Fruit fly (Drosophila melanogaster) whole organism, embryonic: ENCODE results near the gene Cyp313a1.

ENCODE experiments used
- Atf3 ChIP-seq: fragments of 200-800 bp; sonication (Bioruptor generic); optimal IDR thresholded peaks from 3 replicates; lab custom pipeline; 2016; ENCODE audit warnings: missing biosample characterization, missing genetic modification characterization
- CG10959 ChIP-seq: fragments of 200-800 bp; sonication (Bioruptor generic); IDR thresholded peaks from 2 replicates; pipeline ENCODE4 v1.3.6; 2022; ENCODE audit warnings: missing biosample characterization, missing genetic modification characterization
- CG11247 ChIP-seq: fragments of 200-800 bp; sonication (Bioruptor generic); IDR thresholded peaks from 2 replicates; pipeline ENCODE4 v1.3.6; 2022; ENCODE audit warnings: missing biosample characterization, missing genetic modification characterization
- CG11456 ChIP-seq: fragments of 200-800 bp; sonication (Bioruptor generic); IDR thresholded peaks from 3 replicates; pipeline ENCODE4 v1.3.6; 2022; ENCODE audit warnings: missing biosample characterization, missing genetic modification characterization
- CG12744 ChIP-seq: fragments of 200-800 bp; sonication (Bioruptor generic); optimal IDR thresholded peaks from 2 replicates; lab custom pipeline; 2016; ENCODE audit warnings: missing biosample characterization, missing genetic modification characterization
- CG13296 ChIP-seq: fragments of 200-800 bp; sonication (Bioruptor generic); optimal IDR thresholded peaks from 3 replicates; lab custom pipeline; 2018; ENCODE audit warnings: missing biosample characterization, mild to moderate bottlenecking, missing genetic modification characterization
- CG14014 ChIP-seq: fragments of 200-800 bp; sonication (Bioruptor generic); IDR thresholded peaks from 2 replicates; pipeline ENCODE4 v1.3.6; 2022; ENCODE audit warnings: missing biosample characterization, missing genetic modification characterization
- CG14710 ChIP-seq: fragments of 200-800 bp; sonication (Bioruptor generic); optimal IDR thresholded peaks from 3 replicates; lab custom pipeline; 2019; ENCODE audit warnings: missing biosample characterization, mild to moderate bottlenecking, missing genetic modification characterization, moderate library complexity
- CG16779 ChIP-seq: fragments of 200-800 bp; sonication (Bioruptor generic); IDR thresholded peaks from 2 replicates; pipeline ENCODE4 v1.3.6; 2022; ENCODE audit warnings: missing biosample characterization, missing genetic modification characterization
- CG18599 ChIP-seq: fragments of 200-800 bp; sonication (Bioruptor generic); optimal IDR thresholded peaks from 3 replicates; lab custom pipeline; 2017; ENCODE audit warnings: missing biosample characterization, missing genetic modification characterization, mild to moderate bottlenecking, moderate library complexity, missing genetic modification reagents
- CG3065 ChIP-seq: fragments of 200-800 bp; sonication (Bioruptor generic); optimal IDR thresholded peaks from 2 replicates; lab custom pipeline; 2016; ENCODE audit warnings: missing biosample characterization, missing genetic modification characterization
- CG31224 ChIP-seq: fragments of 200-800 bp; sonication (Bioruptor generic); IDR thresholded peaks from 2 replicates; pipeline ENCODE4 v1.3.6; 2022; ENCODE audit warnings: missing biosample characterization, missing genetic modification characterization
- CG32532 ChIP-seq: fragments of 200-800 bp; sonication (Bioruptor generic); IDR thresholded peaks from 2 replicates; pipeline ENCODE4 v1.3.6; 2022; ENCODE audit warnings: missing biosample characterization, missing genetic modification characterization
- CG3407 ChIP-seq: fragments of 200-800 bp; sonication (Bioruptor generic); optimal IDR thresholded peaks from 2 replicates; lab custom pipeline; 2018; ENCODE audit warnings: missing biosample characterization, mild to moderate bottlenecking, missing genetic modification characterization
- CG3726 ChIP-seq: fragments of 200-800 bp; sonication (Bioruptor generic); IDR thresholded peaks from 3 replicates; pipeline ENCODE4, ENCODE4 v1.3.6; 2022; ENCODE audit warnings: missing biosample characterization, missing genetic modification characterization
- CG6272 ChIP-seq: fragments of 200-800 bp; sonication (Bioruptor generic); IDR thresholded peaks from 2 replicates; pipeline ENCODE4 v1.3.6; 2022; ENCODE audit warnings: missing biosample characterization, missing genetic modification characterization
- CG6683 ChIP-seq: fragments of 200-800 bp; sonication (Bioruptor generic); optimal IDR thresholded peaks from 2 replicates; lab custom pipeline; 2017; ENCODE audit warnings: missing biosample characterization, mild to moderate bottlenecking, missing genetic modification characterization, missing genetic modification reagents
- CG7928 ChIP-seq: fragments of 200-800 bp; sonication (Bioruptor generic); optimal IDR thresholded peaks from 2 replicates; lab custom pipeline; 2017; ENCODE audit warnings: missing biosample characterization, mild to moderate bottlenecking, missing genetic modification characterization
- CG9932 ChIP-seq: fragments of 200-800 bp; sonication (Bioruptor generic); IDR thresholded peaks from 2 replicates; pipeline ENCODE4 v1.3.6; 2022; ENCODE audit warnings: missing biosample characterization, missing genetic modification characterization
- Dbx ChIP-seq: fragments of 200-800 bp; sonication (Bioruptor generic); IDR thresholded peaks from 3 replicates; pipeline ENCODE4 v1.3.6; 2022; ENCODE audit warnings: missing biosample characterization, missing genetic modification characterization
- Dp ChIP-seq: fragments of 200-800 bp; sonication (Bioruptor generic); optimal IDR thresholded peaks from 2 replicates; lab custom pipeline; 2018; ENCODE audit warnings: missing biosample characterization, mild to moderate bottlenecking, missing genetic modification characterization, moderate library complexity
- E2f2 ChIP-seq: fragments of 200-800 bp; sonication (Bioruptor generic); IDR thresholded peaks from 2 replicates; pipeline ENCODE4 v1.3.6; 2022; ENCODE audit warnings: missing biosample characterization, missing genetic modification characterization
- Fer1 ChIP-seq: fragments of 200-800 bp; sonication (Bioruptor generic); optimal IDR thresholded peaks from 2 replicates; lab custom pipeline; 2017; ENCODE audit warnings: missing biosample characterization, mild to moderate bottlenecking, missing genetic modification characterization
- Lpt ChIP-seq: fragments of >200 bp; optimal IDR thresholded peaks from 2 replicates; lab custom pipeline; 2018; ENCODE audit warnings: missing biosample characterization, missing genetic modification characterization
- Mad ChIP-seq: fragments of 200-800 bp; sonication (Bioruptor generic); optimal IDR thresholded peaks from 2 replicates; lab custom pipeline; 2016; ENCODE audit warnings: missing biosample characterization, missing genetic modification characterization
- Max ChIP-seq: fragments of 200-800 bp; sonication (Bioruptor generic); optimal IDR thresholded peaks from 2 replicates; lab custom pipeline; 2016; ENCODE audit warnings: missing biosample characterization, mild to moderate bottlenecking, missing genetic modification characterization
- Nf-YA ChIP-seq: fragments of 200-800 bp; sonication (Bioruptor generic); IDR thresholded peaks from 2 replicates; pipeline ENCODE4 v1.3.6; 2022; ENCODE audit warnings: missing biosample characterization, missing genetic modification characterization
- Oaz ChIP-seq: fragments of 200-800 bp; sonication (Bioruptor generic); IDR thresholded peaks from 2 replicates; pipeline ENCODE4 v1.3.6; 2022; ENCODE audit warnings: missing biosample characterization, missing genetic modification characterization
- Scr ChIP-seq: fragments of 200-800 bp; sonication (Bioruptor generic); IDR thresholded peaks from 2 replicates; pipeline ENCODE4 v1.3.6; 2022; ENCODE audit warnings: missing biosample characterization, missing genetic modification characterization; ENCODE audit not compliant: partially characterized antibody
- Sry-β ChIP-seq: fragments of 200-800 bp; sonication (Bioruptor generic); optimal IDR thresholded peaks from 2 replicates; lab custom pipeline; 2018; ENCODE audit warnings: missing biosample characterization, mild to moderate bottlenecking, missing genetic modification characterization, moderate library complexity
- TFAM ChIP-seq: fragments of 200-800 bp; sonication (Bioruptor generic); optimal IDR thresholded peaks from 2 replicates; lab custom pipeline; 2017; ENCODE audit warnings: missing biosample characterization, missing genetic modification characterization, inconsistent platforms
- br ChIP-seq: fragments of >200 bp; optimal IDR thresholded peaks from 2 replicates; lab custom pipeline; 2017
- bsh ChIP-seq, 2 experiments: fragments of 200-800 bp; sonication (Bioruptor generic); optimal IDR thresholded peaks; 2 replicates each; lab custom pipeline; 2017 to 2018; ENCODE audit warnings: mild to moderate bottlenecking in 2 of 2, missing biosample characterization in 2 of 2, missing genetic modification characterization in 2 of 2, moderate library complexity in 1 of 2
- cad ChIP-seq: fragments of >200 bp; optimal IDR thresholded peaks from 2 replicates; lab custom pipeline; 2017; ENCODE audit warnings: missing biosample characterization, missing genetic modification characterization
- caup ChIP-seq: fragments of 200-800 bp; sonication (Bioruptor generic); optimal IDR thresholded peaks from 3 replicates; lab custom pipeline; 2017; ENCODE audit warnings: missing biosample characterization, mild to moderate bottlenecking, missing genetic modification characterization, moderate library complexity; ENCODE audit not compliant: severe bottlenecking
- dan ChIP-seq: fragments of 200-800 bp; sonication (Bioruptor generic); IDR thresholded peaks from 2 replicates; pipeline ENCODE4 v1.3.6; 2022; ENCODE audit warnings: missing biosample characterization, missing genetic modification characterization
- danr ChIP-seq: fragments of 200-800 bp; sonication (Bioruptor generic); IDR thresholded peaks from 2 replicates; pipeline ENCODE4 v1.3.6; 2022; ENCODE audit warnings: missing biosample characterization, missing genetic modification characterization
- fd64A ChIP-seq: fragments of 200-800 bp; sonication (Bioruptor generic); optimal IDR thresholded peaks from 3 replicates; lab custom pipeline; 2018; ENCODE audit warnings: missing biosample characterization, mild to moderate bottlenecking, missing genetic modification characterization
- fru ChIP-seq: fragments of >200 bp; optimal IDR thresholded peaks from 2 replicates; lab custom pipeline; 2017
- gem ChIP-seq: fragments of 200-800 bp; sonication (Bioruptor generic); optimal IDR thresholded peaks from 2 replicates; lab custom pipeline; 2019; ENCODE audit warnings: missing biosample characterization, mild to moderate bottlenecking, missing genetic modification characterization, moderate library complexity
- hb ChIP-seq: fragments of 200-800 bp; sonication (Bioruptor generic); IDR thresholded peaks from 3 replicates; pipeline ENCODE4 v1.3.6; 2022; ENCODE audit warnings: missing biosample characterization, missing genetic modification characterization; ENCODE audit not compliant: partially characterized antibody
- inv ChIP-seq: fragments of 200-800 bp; sonication (Bioruptor generic); IDR thresholded peaks from 2 replicates; pipeline ENCODE4 v1.3.6; 2022; ENCODE audit warnings: missing biosample characterization, missing genetic modification characterization; ENCODE audit not compliant: partially characterized antibody
- jing ChIP-seq: fragments of 200-800 bp; sonication (Bioruptor generic); optimal IDR thresholded peaks from 2 replicates; lab custom pipeline; 2018; ENCODE audit warnings: missing biosample characterization, mild to moderate bottlenecking, missing genetic modification characterization
- mirr ChIP-seq: fragments of 200-800 bp; sonication (Bioruptor generic); optimal IDR thresholded peaks from 3 replicates; lab custom pipeline; 2018; ENCODE audit warnings: missing biosample characterization, mild to moderate bottlenecking, missing genetic modification characterization
- odd ChIP-seq: fragments of 200-800 bp; sonication (Bioruptor generic); optimal IDR thresholded peaks from 2 replicates; lab custom pipeline; 2017; ENCODE audit warnings: missing biosample characterization, mild to moderate bottlenecking, missing genetic modification characterization
- sc ChIP-seq, 3 experiments: fragments of >200 bp in 2 of 3; fragments of 200-800 bp in 1 of 3; sonication (Bioruptor generic) in 1 of 3; optimal IDR thresholded peaks; 2 replicates in 2 of 3; 3 replicates in 1 of 3; lab custom pipeline; 2017; ENCODE audit warnings: mild to moderate bottlenecking in 1 of 3, missing biosample characterization in 1 of 3, missing genetic modification characterization in 1 of 3, missing genetic modification reagents in 1 of 3
- sens-2 ChIP-seq: fragments of 200-800 bp; sonication (Bioruptor generic); IDR thresholded peaks from 2 replicates; pipeline ENCODE4 v1.3.6; 2022; ENCODE audit warnings: missing biosample characterization, missing genetic modification characterization
- slbo ChIP-seq: fragments of 200-800 bp; sonication (Bioruptor generic); IDR thresholded peaks from 2 replicates; pipeline ENCODE4 v1.3.6; 2022; ENCODE audit warnings: missing biosample characterization, missing genetic modification characterization
- sna ChIP-seq: fragments of 200-800 bp; sonication (Bioruptor generic); IDR thresholded peaks from 2 replicates; pipeline ENCODE4 v1.3.6; 2022; ENCODE audit warnings: missing biosample characterization, missing genetic modification characterization; ENCODE audit not compliant: partially characterized antibody
- tna ChIP-seq: fragments of 200-800 bp; sonication (Bioruptor generic); IDR thresholded peaks from 2 replicates; pipeline ENCODE4 v1.3.6; 2022; ENCODE audit warnings: missing biosample characterization, missing genetic modification characterization; ENCODE audit not compliant: partially characterized antibody

Gene Cyp313a1

DNA sequence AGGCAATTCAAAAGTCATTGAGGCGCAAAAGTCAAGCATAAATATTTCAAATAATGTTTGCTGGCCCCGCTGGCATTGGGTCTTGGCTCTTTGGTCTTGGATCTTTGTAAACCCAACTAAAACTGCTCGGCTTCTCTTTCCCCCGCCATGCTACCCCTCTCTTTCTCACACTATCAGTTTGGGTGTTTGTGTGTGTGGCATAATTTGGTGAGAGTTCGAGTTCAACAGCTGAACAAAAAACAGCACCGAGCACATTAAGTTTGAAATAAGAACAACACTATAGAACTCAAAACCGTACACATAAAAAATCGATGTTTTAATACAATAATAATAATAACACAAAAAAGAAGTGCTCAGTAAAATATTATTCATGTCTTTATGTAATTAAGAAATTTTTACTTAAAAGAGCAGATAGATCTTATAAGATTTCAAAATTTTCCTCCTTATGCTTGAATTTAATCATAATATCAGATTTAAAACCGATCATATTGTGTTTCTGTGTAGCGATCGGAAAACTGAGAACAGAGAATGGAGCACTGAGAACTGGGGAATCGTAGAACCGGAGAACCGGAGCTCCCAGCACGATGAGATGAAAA is 42.3 kb upstream of the Cyp313a1 start (continued):
- TF ChIP-seq Nf-YA (GFP tag; lab: Robert Waterston, UW) (peak; percentile 35; the same call in 1 of the 2 replicates), Sry-β (GFP tag; lab: Kevin White, UChicago) (no peak), bsh (GFP tag; optimal IDR thresholded peaks at IDR 0.05; lab: Kevin White, UChicago) (peak in 1 of 2 experiments; percentile 89), CG6272 (GFP tag; lab: Robert Waterston, UW) (peak; percentile 68), Lpt (GFP tag; lab: Kevin White, UChicago) (no peak), CG3726 (GFP tag; lab: Robert Waterston, UW) (no peak), CG16779 (GFP tag; lab: Robert Waterston, UW) (no peak), CG11456 (no peak), Atf3 (GFP tag; lab: Kevin White, UChicago) (no peak), CG7928 (GFP tag; lab: Kevin White, UChicago) (no peak), CG3065 (GFP tag; lab: Kevin White, UChicago) (peak; percentile 20), CG32532 (GFP tag; lab: Robert Waterston, UW) (peak; percentile 78), CG6683 (peak; percentile 64), CG12744 (GFP tag; lab: Kevin White, UChicago) (no peak), Dp (GFP tag; lab: Kevin White, UChicago) (no peak), CG11247 (GFP tag; lab: Robert Waterston, UW) (no peak), CG14710 (peak; percentile 93), CG10959 (peak; percentile 62; the same call in 1 of the 2 replicates), sens-2 (GFP tag; lab: Robert Waterston, UW) (no peak), br (lab: Kevin White, UChicago) (no peak), CG3407 (GFP tag; lab: Kevin White, UChicago) (peak; percentile 60), CG13296 (GFP tag; lab: Kevin White, UChicago) (peak; percentile 52), CG18599 (peak; percentile 84), slbo (GFP tag; lab: Robert Waterston, UW) (peak; percentile 89), Scr (no peak), Max (peak; percentile 68), E2f2 (GFP tag; lab: Robert Waterston, UW) (peak; percentile 61; the same call in 1 of the 2 replicates), caup (peak; percentile 65), CG31224 (GFP tag; lab: Robert Waterston, UW) (peak; percentile 67), mirr (no peak), inv (GFP tag; lab: Robert Waterston, UW) (no peak), Fer1 (GFP tag; lab: Kevin White, UChicago) (peak; percentile 75), CG14014 (peak; percentile 56; the same call in 1 of the 2 replicates), gem (peak; percentile 95), fru (lab: Kevin White, UChicago) (no peak), tna (GFP tag; lab: Robert Waterston, UW) (no peak), TFAM (GFP tag; lab: Kevin White, UChicago) (peak; percentile 1), Oaz (GFP tag; lab: Robert Waterston, UW) (no peak), odd (peak; percentile 19), jing (GFP tag; lab: Kevin White, UChicago) (no peak), sna (GFP tag; lab: Robert Waterston, UW) (no peak), danr (no peak), fd64A (no peak), Dbx (peak; percentile 62; the same call in 2 of the 3 replicates), hb (no peak), cad (no peak), CG9932 (GFP tag; lab: Robert Waterston, UW) (peak; percentile 76), Mad (no peak), dan (GFP tag; lab: Robert Waterston, UW) (no peak), sc (optimal IDR thresholded peaks at IDR 0.05; lab: Kevin White, UChicago) (no peak), sc (GFP tag; optimal IDR thresholded peaks at IDR 0.05; lab: Kevin White, UChicago) (peak; percentile 56)
